Worm (Caenorhabditis elegans) whole organism, mixed stage, embryonic: ENCODE data around the gene srp-6.

Experiments used
- M03D4.4 ChIP-seq: sonication (generic microtip); optimal IDR thresholded peaks from 2 replicates; lab custom pipeline; 2017; ENCODE audit warnings: mild to moderate bottlenecking, missing genetic modification characterization, missing compliant biosample characterization
- bed-3 ChIP-seq: fragments of 200-800 bp; sonication (Bioruptor generic); optimal IDR thresholded peaks from 3 replicates; lab custom pipeline; 2018; ENCODE audit warnings: mild to moderate bottlenecking, missing genetic modification characterization, moderate library complexity, missing compliant biosample characterization
- blmp-1 ChIP-seq: fragments of 150-350 bp; optimal IDR thresholded peaks from 2 replicates; lab custom pipeline; 2014; ENCODE audit warnings: missing biosample characterization, missing genetic modification characterization
- ceh-39 ChIP-seq: fragments of 150-350 bp; optimal IDR thresholded peaks from 2 replicates; lab custom pipeline; 2014; ENCODE audit warnings: missing biosample characterization, missing genetic modification characterization
- ceh-83 ChIP-seq: fragments of 200-800 bp; sonication (Bioruptor generic); optimal IDR thresholded peaks from 2 replicates; lab custom pipeline; 2018; ENCODE audit warnings: mild to moderate bottlenecking, missing genetic modification characterization, missing compliant biosample characterization
- ces-1 ChIP-seq: fragments of 150-350 bp; optimal IDR thresholded peaks from 2 replicates; lab custom pipeline; 2014; ENCODE audit warnings: missing biosample characterization, missing genetic modification reagents, missing genetic modification characterization
- cnd-1 ChIP-seq: fragments of 200-800 bp; sonication (Bioruptor generic); optimal IDR thresholded peaks from 2 replicates; lab custom pipeline; 2018; ENCODE audit warnings: mild to moderate bottlenecking, missing genetic modification characterization, missing compliant biosample characterization
- drap-1 ChIP-seq: fragments of 200-800 bp; sonication (Bioruptor generic); optimal IDR thresholded peaks from 3 replicates; lab custom pipeline; 2018; ENCODE audit warnings: mild to moderate bottlenecking, missing genetic modification characterization, missing compliant biosample characterization
- elt-1 ChIP-seq: sonication (generic microtip); optimal IDR thresholded peaks from 2 replicates; lab custom pipeline; 2017; ENCODE audit warnings: missing genetic modification characterization, mild to moderate bottlenecking, missing compliant biosample characterization, antibody characterized with exemption, moderate library complexity, borderline replicate concordance; ENCODE audit not compliant: insufficient read depth
- elt-3 ChIP-seq: fragments of 150-350 bp; optimal IDR thresholded peaks from 2 replicates; lab custom pipeline; 2014; ENCODE audit warnings: missing biosample characterization, missing genetic modification characterization
- flh-1 ChIP-seq: fragments of 200-800 bp; sonication (Bioruptor generic); optimal IDR thresholded peaks from 2 replicates; lab custom pipeline; 2018; ENCODE audit warnings: mild to moderate bottlenecking, missing genetic modification characterization, moderate library complexity, missing compliant biosample characterization
- ham-2 ChIP-seq: fragments of 200-800 bp; sonication (Bioruptor generic); optimal IDR thresholded peaks from 2 replicates; lab custom pipeline; 2018; ENCODE audit warnings: mild to moderate bottlenecking, missing genetic modification characterization, missing compliant biosample characterization
- hlh-1 ChIP-seq: fragments of 150-350 bp; optimal IDR thresholded peaks from 2 replicates; lab custom pipeline; 2014; ENCODE audit warnings: missing biosample characterization, missing genetic modification reagents, missing genetic modification characterization
- lin-32 ChIP-seq: fragments of 200-800 bp; sonication (Bioruptor generic); optimal IDR thresholded peaks from 2 replicates; lab custom pipeline; 2018; ENCODE audit warnings: mild to moderate bottlenecking, missing genetic modification characterization, missing compliant biosample characterization
- lsy-2 ChIP-seq: fragments of 150-350 bp; optimal IDR thresholded peaks from 2 replicates; lab custom pipeline; 2014; ENCODE audit warnings: missing biosample characterization, missing genetic modification characterization
- mab-5 ChIP-seq: fragments of 150-350 bp; optimal IDR thresholded peaks from 2 replicates; lab custom pipeline; 2014; ENCODE audit warnings: missing biosample characterization, missing genetic modification characterization
- mep-1 ChIP-seq: fragments of 150-350 bp; optimal IDR thresholded peaks from 2 replicates; lab custom pipeline; 2017; ENCODE audit warnings: missing biosample characterization, missing genetic modification reagents, missing genetic modification characterization, inconsistent platforms
- mls-2 ChIP-seq: sonication (generic microtip); optimal IDR thresholded peaks from 2 replicates; lab custom pipeline; 2016; ENCODE audit warnings: mild to moderate bottlenecking, missing genetic modification characterization, moderate library complexity, missing compliant biosample characterization
- nhr-12 ChIP-seq: fragments of 150-350 bp; optimal IDR thresholded peaks from 2 replicates; lab custom pipeline; 2014; ENCODE audit warnings: missing biosample characterization, missing genetic modification characterization
- nhr-2 ChIP-seq: fragments of 150-350 bp; optimal IDR thresholded peaks from 2 replicates; lab custom pipeline; 2014; ENCODE audit warnings: missing biosample characterization, missing genetic modification characterization
- nhr-28 ChIP-seq: fragments of 150-350 bp; optimal IDR thresholded peaks from 2 replicates; lab custom pipeline; 2014; ENCODE audit warnings: missing biosample characterization, missing genetic modification characterization
- nhr-76 ChIP-seq: sonication (generic microtip); optimal IDR thresholded peaks from 2 replicates; lab custom pipeline; 2017; ENCODE audit warnings: missing biosample characterization, missing genetic modification characterization
- pha-4 ChIP-seq: fragments of 150-350 bp; optimal IDR thresholded peaks from 2 replicates; lab custom pipeline; 2018; ENCODE audit warnings: missing biosample characterization, missing genetic modification reagents, missing genetic modification characterization
- snpc-4 ChIP-seq: fragments of 150-350 bp; optimal IDR thresholded peaks from 2 replicates; lab custom pipeline; 2014; ENCODE audit warnings: missing biosample characterization, missing genetic modification characterization
- sptf-1 ChIP-seq: sonication (generic microtip); optimal IDR thresholded peaks from 2 replicates; lab custom pipeline; 2017; ENCODE audit warnings: mild to moderate bottlenecking, missing genetic modification characterization, moderate library complexity, missing compliant biosample characterization
- tbx-8 ChIP-seq: fragments of 200-800 bp; sonication (Bioruptor generic); optimal IDR thresholded peaks from 2 replicates; lab custom pipeline; 2018; ENCODE audit warnings: mild to moderate bottlenecking, missing genetic modification characterization, moderate library complexity, missing compliant biosample characterization
- unc-120 ChIP-seq: sonication (generic microtip); optimal IDR thresholded peaks from 2 replicates; lab custom pipeline; 2017; ENCODE audit warnings: missing genetic modification characterization, missing compliant biosample characterization; ENCODE audit not compliant: poor library complexity, severe bottlenecking
- unc-39 ChIP-seq: fragments of 150-350 bp; optimal IDR thresholded peaks from 2 replicates; lab custom pipeline; 2014; ENCODE audit warnings: missing biosample characterization, missing genetic modification characterization
- unc-62 ChIP-seq: fragments of 150-350 bp; optimal IDR thresholded peaks from 2 replicates; lab custom pipeline; 2014; ENCODE audit warnings: missing biosample characterization, missing genetic modification reagents, missing genetic modification characterization
- ztf-11 ChIP-seq: fragments of 150-350 bp; optimal IDR thresholded peaks from 2 replicates; lab custom pipeline; 2014; ENCODE audit warnings: missing biosample characterization, missing genetic modification characterization

srp-6 gene

ce11 chrV:7364059-7364458, 21.8 kb downstream of the srp-6 start, which contains the start of gene cyp-35A2:
Gene cyp-35A2, minus strand, starts transcription at chrV:7364182.
- TF ChIP-seq lsy-2 (tag; lab: Kevin White, UChicago) = no peak
- no peak for TF ChIP-seq pha-4
- TF ChIP-seq drap-1 = no peak
- TF ChIP-seq hlh-1 (tag; lab: Kevin White, UChicago) = no peak
- no peak for TF ChIP-seq nhr-28 (tag; lab: Kevin White, UChicago)
- TF ChIP-seq unc-62 (GFP tag; lab: Kevin White, UChicago) = no peak
- TF ChIP-seq snpc-4 (tag; lab: Kevin White, UChicago) = no peak
- TF ChIP-seq unc-120 (tag; lab: Kevin White, UChicago) = no peak
- no peak for TF ChIP-seq nhr-12

- TF ChIP-seq nhr-76 (tag; lab: Kevin White, UChicago) = no peak
- TF ChIP-seq blmp-1 (tag; lab: Kevin White, UChicago) = no peak
Measured at ce11 chrV:7361673-7362072, 24.2 kb downstream of the srp-6 start, which contains the start of gene cyp-35A1. Gene cyp-35A1, minus strand, starts transcription at chrV:7361773.

DNA sequence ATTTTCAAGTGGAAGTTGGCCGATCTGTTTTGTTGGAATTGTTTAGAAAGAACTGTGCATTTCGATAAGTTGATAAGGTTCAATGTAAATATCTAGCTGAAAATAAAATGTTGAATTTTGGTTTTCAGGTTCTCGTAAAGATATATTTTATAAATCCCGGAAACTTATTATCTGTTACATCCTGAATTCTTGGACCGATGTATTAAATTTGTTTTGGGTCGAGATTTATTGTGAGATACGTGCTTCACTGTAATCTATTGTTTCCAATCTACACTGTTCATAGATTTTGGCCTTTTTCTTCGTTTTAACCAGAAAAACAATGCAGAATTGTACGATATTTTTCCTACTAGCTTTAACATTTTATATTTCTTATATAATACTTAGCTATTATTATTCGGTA, 28.8 kb downstream of the srp-6 start, which contains the start of gene C03G6.6:
Gene C03G6.6 (plus strand): TSS at position 301 of the 400 bp plus-strand sequence.
- no peak for TF ChIP-seq sptf-1 (tag; lab: Kevin White, UChicago)

- TF ChIP-seq ham-2 = no peak
- TF ChIP-seq tbx-8 = no peak
- no peak for TF ChIP-seq bed-3 (GFP tag; lab: Kevin White, UChicago)
- TF ChIP-seq nhr-76 (tag; lab: Kevin White, UChicago) = no peak
- no peak for TF ChIP-seq ces-1 (GFP tag; lab: Kevin White, UChicago)
- no peak for TF ChIP-seq unc-62 (GFP tag; lab: Kevin White, UChicago)
- TF ChIP-seq blmp-1 (tag; lab: Kevin White, UChicago) = no peak
- TF ChIP-seq ceh-39 = no peak
- TF ChIP-seq pha-4 = no peak
- no peak for TF ChIP-seq lin-32 (GFP tag; lab: Kevin White, UChicago)
- TF ChIP-seq elt-1 (tag; lab: Kevin White, UChicago) = no peak
- TF ChIP-seq elt-3 = no peak
Measured at ce11 chrV:7356684-7357083, 29.2 kb downstream of the srp-6 start, which contains the start of gene C03G6.21. Gene C03G6.21, minus strand, starts transcription at chrV:7356784.

DNA sequence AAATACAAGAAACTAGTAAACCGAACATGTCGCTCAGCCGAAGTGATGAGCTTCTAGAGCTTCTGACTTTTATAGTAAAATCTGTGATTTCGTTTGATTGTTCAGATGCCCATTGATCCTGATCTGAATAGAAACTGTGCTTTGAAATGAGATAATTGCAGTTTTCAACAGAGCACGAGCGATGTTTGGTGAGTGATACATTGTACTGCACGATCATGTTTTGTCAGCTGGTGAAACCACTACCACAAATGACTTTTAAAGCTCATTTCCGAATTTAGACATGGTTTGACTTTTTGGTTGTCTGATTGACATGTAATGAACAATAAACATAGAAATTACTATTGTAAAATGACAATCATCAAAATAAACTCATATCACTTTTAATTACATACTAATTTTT, 30.4 kb downstream of the srp-6 start, which contains the start of gene tag-293:
Gene tag-293 (minus strand): TSS at position 101 of the 400 bp plus-strand sequence.
- TF ChIP-seq ztf-11 (tag; lab: Kevin White, UChicago) = no peak
- TF ChIP-seq nhr-2 (tag; lab: Kevin White, UChicago) = no peak
- TF ChIP-seq ceh-83 (GFP tag; lab: Kevin White, UChicago) = no peak
- TF ChIP-seq hlh-1 (tag; lab: Kevin White, UChicago) = no peak
- no peak for TF ChIP-seq tbx-8
- TF ChIP-seq elt-1 (tag; lab: Kevin White, UChicago) = no peak
- no peak for TF ChIP-seq unc-120 (tag; lab: Kevin White, UChicago)
- no peak for TF ChIP-seq flh-1
- no peak for TF ChIP-seq mls-2
- TF ChIP-seq pha-4 = no peak
- no peak for TF ChIP-seq mep-1 (tag; lab: Kevin White, UChicago)
- no peak for TF ChIP-seq ham-2
- no peak for TF ChIP-seq nhr-76 (tag; lab: Kevin White, UChicago)
- no peak for TF ChIP-seq unc-62 (GFP tag; lab: Kevin White, UChicago)
- no peak for TF ChIP-seq elt-3
- TF ChIP-seq nhr-28 (tag; lab: Kevin White, UChicago) = no peak
- TF ChIP-seq cnd-1 (tag; lab: Kevin White, UChicago) = no peak
- TF ChIP-seq mab-5 = no peak
- TF ChIP-seq snpc-4 (tag; lab: Kevin White, UChicago) = no peak

DNA sequence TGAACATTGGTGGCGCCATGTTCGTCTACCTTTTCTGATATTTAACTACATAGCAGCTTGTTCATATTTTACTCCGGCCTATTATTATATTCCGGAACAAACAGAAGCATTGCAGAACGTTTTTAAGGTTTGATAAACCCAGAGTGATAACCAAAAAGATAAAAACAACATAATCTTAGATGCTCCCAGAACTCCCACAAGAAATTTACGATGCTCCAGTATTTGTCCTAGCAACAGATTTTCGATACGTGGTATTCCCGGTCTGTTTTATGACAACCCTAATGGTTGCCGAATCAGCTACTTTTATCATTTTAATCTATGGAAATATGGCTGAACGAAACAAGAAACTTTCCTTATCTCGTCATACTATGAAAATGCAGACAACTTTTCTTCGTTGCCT, 32.3 kb downstream of the srp-6 start:
- TF ChIP-seq ces-1 (GFP tag; lab: Kevin White, UChicago) = no peak
- no peak for TF ChIP-seq unc-39 (tag; lab: Kevin White, UChicago)
- no peak for TF ChIP-seq M03D4.4 (tag; lab: Kevin White, UChicago)
- no peak for TF ChIP-seq ham-2
